Fruit fly (Drosophila melanogaster) whole organism, embryonic: ENCODE data around the gene CG43291.
A peak's percentile ranks its signal among the peaks of the same experiment; 100 is the strongest.

Experiments used
- Bteb2 ChIP-seq: fragments of 200-800 bp; sonication (Bioruptor generic); optimal IDR thresholded peaks from 2 replicates; lab custom pipeline; 2016; ENCODE audit warnings: missing biosample characterization, missing genetic modification characterization
- C15 ChIP-seq: fragments of 200-800 bp; sonication (Bioruptor generic); IDR thresholded peaks from 3 replicates; pipeline ENCODE4 v1.3.6; 2022; ENCODE audit warnings: missing biosample characterization, missing genetic modification characterization
- CG10431 ChIP-seq: fragments of 200-800 bp; sonication (Bioruptor generic); optimal IDR thresholded peaks from 3 replicates; lab custom pipeline; 2018; ENCODE audit warnings: missing biosample characterization, mild to moderate bottlenecking, missing genetic modification characterization
- CG11504 ChIP-seq: fragments of 200-800 bp; sonication (Bioruptor generic); optimal IDR thresholded peaks from 3 replicates; lab custom pipeline; 2019; ENCODE audit warnings: missing biosample characterization, mild to moderate bottlenecking, missing genetic modification characterization, moderate library complexity
- CG12299 ChIP-seq: fragments of 200-800 bp; sonication (Bioruptor generic); optimal IDR thresholded peaks from 2 replicates; lab custom pipeline; 2018; ENCODE audit warnings: missing biosample characterization, mild to moderate bottlenecking, missing genetic modification characterization
- CG12769 ChIP-seq: fragments of 200-800 bp; sonication (Bioruptor generic); optimal IDR thresholded peaks from 2 replicates; lab custom pipeline; 2019; ENCODE audit warnings: missing biosample characterization, mild to moderate bottlenecking, missing genetic modification characterization, moderate library complexity
- CG13287 ChIP-seq: fragments of 200-800 bp; sonication (Bioruptor generic); IDR thresholded peaks from 2 replicates; pipeline ENCODE4 v1.3.6; 2022; ENCODE audit warnings: missing biosample characterization, missing genetic modification characterization; ENCODE audit not compliant: partially characterized antibody
- CG13424 ChIP-seq: fragments of 200-800 bp; sonication (Bioruptor generic); optimal IDR thresholded peaks from 2 replicates; lab custom pipeline; 2019; ENCODE audit warnings: missing biosample characterization, mild to moderate bottlenecking, missing genetic modification characterization, moderate library complexity
- CG13624 ChIP-seq: fragments of 200-800 bp; sonication (Bioruptor generic); optimal IDR thresholded peaks from 2 replicates; lab custom pipeline; 2016; ENCODE audit warnings: missing biosample characterization, missing genetic modification characterization
- CG16779 ChIP-seq: fragments of 200-800 bp; sonication (Bioruptor generic); IDR thresholded peaks from 2 replicates; pipeline ENCODE4 v1.3.6; 2022; ENCODE audit warnings: missing biosample characterization, missing genetic modification characterization
- CG16813 ChIP-seq: fragments of 200-800 bp; sonication (Bioruptor generic); IDR thresholded peaks from 3 replicates; pipeline ENCODE4 v1.3.6; 2022; ENCODE audit warnings: missing biosample characterization, missing genetic modification characterization; ENCODE audit not compliant: partially characterized antibody
- CG17802 ChIP-seq: fragments of 200-800 bp; sonication (Bioruptor generic); optimal IDR thresholded peaks from 2 replicates; lab custom pipeline; 2018; ENCODE audit warnings: missing biosample characterization, mild to moderate bottlenecking, missing genetic modification characterization, moderate library complexity
- CG1792 ChIP-seq: fragments of 200-800 bp; sonication (Bioruptor generic); optimal IDR thresholded peaks from 2 replicates; lab custom pipeline; 2016; ENCODE audit warnings: missing biosample characterization, missing genetic modification characterization
- CG18619 ChIP-seq: fragments of 200-800 bp; sonication (Bioruptor generic); optimal IDR thresholded peaks from 3 replicates; lab custom pipeline; 2017; ENCODE audit warnings: missing biosample characterization, mild to moderate bottlenecking, missing genetic modification characterization
- CG2120 ChIP-seq: fragments of 200-800 bp; sonication (Bioruptor generic); optimal IDR thresholded peaks from 3 replicates; lab custom pipeline; 2016; ENCODE audit warnings: missing biosample characterization, missing genetic modification characterization
- CG34422 ChIP-seq: fragments of 200-800 bp; sonication (Bioruptor generic); IDR thresholded peaks from 3 replicates; pipeline ENCODE4 v1.3.6; 2022; ENCODE audit warnings: missing biosample characterization, missing genetic modification characterization
- CG3838 ChIP-seq: fragments of 200-800 bp; sonication (Bioruptor generic); optimal IDR thresholded peaks from 3 replicates; lab custom pipeline; 2016; ENCODE audit warnings: missing biosample characterization, missing genetic modification characterization
- CG3847 ChIP-seq: fragments of 200-800 bp; sonication (Bioruptor generic); IDR thresholded peaks from 2 replicates; pipeline ENCODE4 v1.3.6; 2022; ENCODE audit warnings: missing biosample characterization, missing genetic modification characterization
- CG4730 ChIP-seq: fragments of 200-800 bp; sonication (Bioruptor generic); IDR thresholded peaks from 2 replicates; pipeline ENCODE4 v1.3.6; 2022; ENCODE audit warnings: missing biosample characterization, missing genetic modification characterization
- CG4854 ChIP-seq: fragments of 200-800 bp; sonication (Bioruptor generic); optimal IDR thresholded peaks from 2 replicates; lab custom pipeline; 2016; ENCODE audit warnings: missing biosample characterization, missing genetic modification characterization, inconsistent platforms
- CG6254 ChIP-seq: fragments of 200-800 bp; sonication (Bioruptor generic); optimal IDR thresholded peaks from 3 replicates; lab custom pipeline; 2017; ENCODE audit warnings: mild to moderate bottlenecking, missing biosample characterization, missing genetic modification reagents, missing genetic modification characterization
- CG6272 ChIP-seq: fragments of 200-800 bp; sonication (Bioruptor generic); IDR thresholded peaks from 2 replicates; pipeline ENCODE4 v1.3.6; 2022; ENCODE audit warnings: missing biosample characterization, missing genetic modification characterization
- CG8478 ChIP-seq: fragments of >200 bp; optimal IDR thresholded peaks from 2 replicates; lab custom pipeline; 2018
- D ChIP-seq, 2 experiments: fragments of 200-800 bp in 1 of 2; fragments of >200 bp in 1 of 2; sonication (Bioruptor generic) in 1 of 2; optimal IDR thresholded peaks; 2 replicates in 1 of 2; 3 replicates in 1 of 2; lab custom pipeline; 2017; ENCODE audit warnings: mild to moderate bottlenecking in 1 of 2, missing biosample characterization in 1 of 2, missing genetic modification characterization in 1 of 2, missing genetic modification reagents in 1 of 2
- Dek ChIP-seq: fragments of 200-800 bp; sonication (Bioruptor generic); optimal IDR thresholded peaks from 3 replicates; lab custom pipeline; 2019; ENCODE audit warnings: missing biosample characterization, mild to moderate bottlenecking, missing genetic modification characterization, moderate library complexity
- Ets65A ChIP-seq: fragments of 200-800 bp; sonication (Bioruptor generic); peaks from one replicate; lab custom pipeline; 2016; ENCODE audit warnings: missing biosample characterization, missing genetic modification characterization
- HLHmδ ChIP-seq: fragments of 200-800 bp; sonication (Bioruptor generic); optimal IDR thresholded peaks from 2 replicates; lab custom pipeline; 2018; ENCODE audit warnings: missing biosample characterization, mild to moderate bottlenecking, missing genetic modification characterization, moderate library complexity
- Hmx ChIP-seq: fragments of 200-800 bp; sonication (Bioruptor generic); optimal IDR thresholded peaks from 2 replicates; lab custom pipeline; 2016; ENCODE audit warnings: missing biosample characterization, missing genetic modification characterization
- Hsf ChIP-seq: fragments of 200-800 bp; sonication (Bioruptor generic); optimal IDR thresholded peaks from 3 replicates; lab custom pipeline; 2016; ENCODE audit warnings: missing biosample characterization, missing genetic modification characterization
- Opbp ChIP-seq: fragments of 200-800 bp; sonication (Bioruptor generic); IDR thresholded peaks from 3 replicates; pipeline ENCODE4 v1.3.6; 2022; ENCODE audit warnings: missing biosample characterization, missing genetic modification characterization; ENCODE audit not compliant: partially characterized antibody
- TFAM ChIP-seq: fragments of 200-800 bp; sonication (Bioruptor generic); optimal IDR thresholded peaks from 2 replicates; lab custom pipeline; 2017; ENCODE audit warnings: missing biosample characterization, missing genetic modification characterization, inconsistent platforms
- Trl ChIP-seq, 3 experiments: fragments of >200 bp in 2 of 3; fragments of 200-800 bp in 1 of 3; sonication (Bioruptor generic) in 1 of 3; optimal IDR thresholded peaks; 2 replicates in 1 of 3; 3 replicates in 2 of 3; lab custom pipeline; 2016 to 2017; ENCODE audit warnings: missing biosample characterization in 1 of 3, missing genetic modification characterization in 1 of 3
- ab ChIP-seq: fragments of 200-800 bp; sonication (Bioruptor generic); optimal IDR thresholded peaks from 2 replicates; lab custom pipeline; 2016; ENCODE audit warnings: missing biosample characterization, missing genetic modification characterization
- ap ChIP-seq: fragments of 200-800 bp; sonication (Bioruptor generic); IDR thresholded peaks from 2 replicates; pipeline ENCODE4 v1.3.6; 2022; ENCODE audit warnings: missing biosample characterization, missing genetic modification characterization
- ato ChIP-seq: fragments of 200-800 bp; sonication (Bioruptor generic); IDR thresholded peaks from 2 replicates; pipeline ENCODE4 v1.3.6; 2022; ENCODE audit warnings: missing biosample characterization, missing genetic modification characterization; ENCODE audit not compliant: partially characterized antibody
- dmrt99B ChIP-seq: fragments of 200-800 bp; sonication (Bioruptor generic); optimal IDR thresholded peaks from 2 replicates; lab custom pipeline; 2018; ENCODE audit warnings: missing biosample characterization, mild to moderate bottlenecking, missing genetic modification characterization, moderate library complexity
- fd64A ChIP-seq: fragments of 200-800 bp; sonication (Bioruptor generic); optimal IDR thresholded peaks from 3 replicates; lab custom pipeline; 2018; ENCODE audit warnings: missing biosample characterization, mild to moderate bottlenecking, missing genetic modification characterization
- gce ChIP-seq: fragments of 200-800 bp; sonication (Bioruptor generic); IDR thresholded peaks from 3 replicates; pipeline ENCODE4 v1.3.6; 2022; ENCODE audit warnings: missing biosample characterization, missing genetic modification characterization
- gsb-n ChIP-seq: fragments of 200-800 bp; sonication (Bioruptor generic); optimal IDR thresholded peaks from 3 replicates; lab custom pipeline; 2018; ENCODE audit warnings: missing biosample characterization, mild to moderate bottlenecking, missing genetic modification characterization
- insv ChIP-seq, 2 experiments: fragments of 200-800 bp; sonication (Bioruptor generic); optimal IDR thresholded peaks; 3 replicates each; lab custom pipeline; 2016 to 2018; ENCODE audit warnings: missing biosample characterization in 2 of 2, missing genetic modification characterization in 2 of 2
- lab ChIP-seq: fragments of 200-800 bp; sonication (Bioruptor generic); optimal IDR thresholded peaks from 3 replicates; lab custom pipeline; 2017; ENCODE audit warnings: missing biosample characterization, missing genetic modification characterization, mild to moderate bottlenecking, moderate library complexity, missing genetic modification reagents
- psq ChIP-seq: fragments of 200-800 bp; sonication (Bioruptor generic); optimal IDR thresholded peaks from 2 replicates; lab custom pipeline; 2017; ENCODE audit warnings: missing biosample characterization, missing genetic modification characterization
- run ChIP-seq: fragments of 200-800 bp; sonication (Bioruptor generic); optimal IDR thresholded peaks from 3 replicates; lab custom pipeline; 2018; ENCODE audit warnings: missing biosample characterization, mild to moderate bottlenecking, missing genetic modification characterization
- salm ChIP-seq: fragments of 200-800 bp; sonication (Bioruptor generic); optimal IDR thresholded peaks from 2 replicates; lab custom pipeline; 2018; ENCODE audit warnings: missing biosample characterization, mild to moderate bottlenecking, missing genetic modification characterization
- scrt ChIP-seq: fragments of 200-800 bp; sonication (Bioruptor generic); optimal IDR thresholded peaks from 2 replicates; lab custom pipeline; 2018; ENCODE audit warnings: missing biosample characterization, mild to moderate bottlenecking, missing genetic modification characterization, moderate library complexity
- slbo ChIP-seq: fragments of 200-800 bp; sonication (Bioruptor generic); IDR thresholded peaks from 2 replicates; pipeline ENCODE4 v1.3.6; 2022; ENCODE audit warnings: missing biosample characterization, missing genetic modification characterization
- sna ChIP-seq: fragments of 200-800 bp; sonication (Bioruptor generic); IDR thresholded peaks from 2 replicates; pipeline ENCODE4 v1.3.6; 2022; ENCODE audit warnings: missing biosample characterization, missing genetic modification characterization; ENCODE audit not compliant: partially characterized antibody
- unc-4 ChIP-seq: fragments of 200-800 bp; sonication (Bioruptor generic); IDR thresholded peaks from 2 replicates; pipeline ENCODE4 v1.3.6; 2022; ENCODE audit warnings: missing biosample characterization, missing genetic modification characterization; ENCODE audit not compliant: partially characterized antibody
- wdn ChIP-seq: fragments of 200-800 bp; sonication (Bioruptor generic); IDR thresholded peaks from 2 replicates; pipeline ENCODE4 v1.3.6; 2022; ENCODE audit warnings: missing biosample characterization, missing genetic modification characterization
- zfh2 ChIP-seq: fragments of 200-800 bp; sonication (Bioruptor generic); optimal IDR thresholded peaks from 2 replicates; lab custom pipeline; 2016; ENCODE audit warnings: missing biosample characterization, missing genetic modification characterization

CG43291 gene

DNA sequence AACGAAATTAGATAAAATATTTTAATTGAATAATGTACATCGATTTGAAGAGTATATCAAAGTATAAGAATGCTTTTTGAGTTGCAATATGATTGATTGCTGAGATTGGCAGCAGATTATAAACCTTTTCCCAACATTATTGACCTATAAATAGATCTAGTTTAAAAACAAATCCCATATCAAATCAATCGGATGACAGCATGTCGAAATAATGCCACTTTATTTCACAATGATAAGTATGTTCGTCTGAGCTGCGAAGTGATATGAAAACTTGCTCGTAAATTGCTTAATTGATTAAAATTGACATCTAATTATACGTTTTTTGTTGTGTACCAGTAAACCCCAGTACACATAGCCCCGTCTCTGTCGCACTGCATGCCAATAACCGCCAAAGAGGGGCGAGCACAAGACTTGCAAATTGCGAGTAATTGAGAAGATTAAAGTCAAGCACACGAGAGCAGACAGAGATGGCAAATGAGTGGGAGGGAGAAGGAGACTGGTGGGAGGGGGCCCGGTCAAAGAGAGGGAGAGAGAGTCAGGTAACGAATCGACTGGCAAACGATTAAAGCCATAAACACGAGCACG, 38.7 kb upstream of the CG43291 start (continued):
- no peak for TF ChIP-seq C15 (GFP tag; lab: Robert Waterston, UW)
- TF ChIP-seq sna (GFP tag; lab: Robert Waterston, UW), result no peak
- TF ChIP-seq zfh2 (GFP tag; lab: Kevin White, UChicago), result peak; percentile 65
- TF ChIP-seq CG17802 (tag; lab: Kevin White, UChicago), result no peak
- TF ChIP-seq CG13424 (tag; lab: Kevin White, UChicago), result peak; percentile 40
- no peak for TF ChIP-seq ap (GFP tag; lab: Robert Waterston, UW)
- peak; percentile 40 for TF ChIP-seq dmrt99B (tag; lab: Kevin White, UChicago)
- TF ChIP-seq CG11504, result peak; percentile 22
- no peak for TF ChIP-seq Bteb2 (GFP tag; lab: Kevin White, UChicago)
- TF ChIP-seq slbo (GFP tag; lab: Robert Waterston, UW), result no peak
- peak in 1 of 2 experiments; percentile 46 for TF ChIP-seq Trl (optimal IDR thresholded peaks at IDR 0.05; lab: Kevin White, UChicago)
- TF ChIP-seq Trl (GFP tag; optimal IDR thresholded peaks at IDR 0.05; lab: Kevin White, UChicago), result no peak
- TF ChIP-seq CG34422 (GFP tag; lab: Robert Waterston, UW), result no peak
- no peak for TF ChIP-seq D (optimal IDR thresholded peaks at IDR 0.05; lab: Kevin White, UChicago)
- no peak for TF ChIP-seq D (GFP tag; optimal IDR thresholded peaks at IDR 0.05; lab: Kevin White, UChicago)
- no peak for TF ChIP-seq CG10431 (GFP tag; lab: Kevin White, UChicago)
- TF ChIP-seq CG2120 (GFP tag; lab: Kevin White, UChicago), result peak; percentile 79
- TF ChIP-seq wdn (GFP tag; lab: Robert Waterston, UW), result no peak
- no peak for TF ChIP-seq HLHmδ (GFP tag; lab: Kevin White, UChicago)
- TF ChIP-seq CG16779 (GFP tag; lab: Robert Waterston, UW), result no peak
- TF ChIP-seq CG12769 (tag; lab: Kevin White, UChicago), result no peak
- no peak for TF ChIP-seq TFAM
- no peak for TF ChIP-seq insv (GFP tag; optimal IDR thresholded peaks at IDR 0.05; lab: Kevin White, UChicago)
- TF ChIP-seq CG4730 (GFP tag; lab: Robert Waterston, UW), result no peak
- no peak for TF ChIP-seq CG3847 (GFP tag; lab: Robert Waterston, UW)
- peak; percentile 7 for TF ChIP-seq CG4854 (GFP tag; lab: Kevin White, UChicago)
- TF ChIP-seq CG6254, result no peak
- no peak for TF ChIP-seq CG3838 (GFP tag; lab: Kevin White, UChicago)
- peak; percentile 55 for TF ChIP-seq CG18619 (GFP tag; lab: Kevin White, UChicago)
- no peak for TF ChIP-seq lab (GFP tag; lab: Kevin White, UChicago)
- peak; percentile 6 for TF ChIP-seq Hmx (GFP tag; lab: Kevin White, UChicago)
- TF ChIP-seq Opbp (GFP tag; lab: Robert Waterston, UW), result no peak
- TF ChIP-seq CG16813, result no peak
- TF ChIP-seq run (tag; lab: Kevin White, UChicago), result no peak
- no peak for TF ChIP-seq CG13287 (GFP tag; lab: Robert Waterston, UW)
- TF ChIP-seq scrt, result peak; percentile 14
- no peak for TF ChIP-seq CG8478 (lab: Kevin White, UChicago)
- no peak for TF ChIP-seq gsb-n (tag; lab: Kevin White, UChicago)
- TF ChIP-seq salm (tag; lab: Kevin White, UChicago), result no peak
- TF ChIP-seq unc-4 (GFP tag; lab: Robert Waterston, UW), result no peak
- no peak for TF ChIP-seq CG12299 (tag; lab: Kevin White, UChicago)
- no peak for TF ChIP-seq fd64A
- peak; percentile 79 for TF ChIP-seq Ets65A
- peak; percentile 72 for TF ChIP-seq Hsf
- TF ChIP-seq Dek, result peak; percentile 44
- peak; percentile 54 for TF ChIP-seq CG13624
- no peak for TF ChIP-seq CG1792 (GFP tag; lab: Kevin White, UChicago)
- TF ChIP-seq CG6272 (GFP tag; lab: Robert Waterston, UW), result no peak; the same call in 1 of the 2 replicates
- no peak for TF ChIP-seq ato
- no peak for TF ChIP-seq gce (GFP tag; lab: Robert Waterston, UW)
- TF ChIP-seq psq (GFP tag; lab: Kevin White, UChicago), result no peak
- TF ChIP-seq ab (GFP tag; lab: Kevin White, UChicago), result no peak
